Worm (Caenorhabditis elegans): ENCODE measurements around the gene EGAP1.1.
A peak's percentile ranks its signal among the peaks of the same experiment; 100 is the strongest.

The EGAP1.1 gene

ce11 chrIII:5940525-5940974 is 3.5 kb upstream of the EGAP1.1 start:
- TF ChIP-seq nhr-23 (tag; optimal IDR thresholded peaks at IDR 0.05) (no peak), lsy-2 (tag; optimal IDR thresholded peaks at IDR 0.05) (peak; percentile 25 to 70), F13H6.1 (tag; optimal IDR thresholded peaks at IDR 0.05) (peak; percentile 40), mdl-1 (tag; optimal IDR thresholded peaks at IDR 0.05) (peak; percentile 86 to 95), lin-11 (tag; optimal IDR thresholded peaks at IDR 0.05) (peak; percentile 78), mab-5 (tag; optimal IDR thresholded peaks at IDR 0.05) (peak; percentile 14), elt-1 (tag; optimal IDR thresholded peaks at IDR 0.05) (no peak), ama-1 (optimal IDR thresholded peaks at IDR 0.05) (peak; percentile 98), nhr-25 (tag; optimal IDR thresholded peaks at IDR 0.05) (peak; percentile 72), crh-2 (tag; optimal IDR thresholded peaks at IDR 0.05) (peak; percentile 63), peb-1 (tag; optimal IDR thresholded peaks at IDR 0.05) (peak; percentile 9), nhr-129 (tag; optimal IDR thresholded peaks at IDR 0.05) (peak; percentile 96), ztf-11 (tag; optimal IDR thresholded peaks at IDR 0.05) (no peak), nhr-11 (tag; optimal IDR thresholded peaks at IDR 0.05) (no peak), skn-1 (tag; optimal IDR thresholded peaks at IDR 0.05) (peak; percentile 56), blmp-1 (tag; optimal IDR thresholded peaks at IDR 0.05; ENCODE audit: insufficient read depth) (peak; percentile 68), ztf-1 (GFP tag; conservative IDR thresholded peaks at IDR 0.05) (0 out of 2 replicates have a peak, but pooled peaks have one; percentile 65), sma-9 (GFP tag; optimal IDR thresholded peaks at IDR 0.05) (peak; percentile 67), sma-9 (tag; optimal IDR thresholded peaks at IDR 0.05) (no peak), dmd-4 (tag; optimal IDR thresholded peaks at IDR 0.05) (no peak), sma-3 (GFP tag; optimal IDR thresholded peaks at IDR 0.05) (peak; percentile 56), fos-1 (tag; optimal IDR thresholded peaks at IDR 0.05) (peak; percentile 73), lin-13 (GFP tag; optimal IDR thresholded peaks at IDR 0.05) (peak; percentile 60), nhr-21 (tag; optimal IDR thresholded peaks at IDR 0.05) (peak; percentile 66), snpc-4 (tag; optimal IDR thresholded peaks at IDR 0.05) (peak; percentile 48), ztf-4 (tag; optimal IDR thresholded peaks at IDR 0.05) (peak; percentile 75), nhr-6 (tag; optimal IDR thresholded peaks at IDR 0.05) (no peak), unc-55 (GFP tag; optimal IDR thresholded peaks at IDR 0.05) (peak; percentile 75), C34F6.9 (tag; optimal IDR thresholded peaks at IDR 0.05) (peak; percentile 82), egl-27 (tag; optimal IDR thresholded peaks at IDR 0.05) (peak; percentile 52), unc-39 (tag; optimal IDR thresholded peaks at IDR 0.05) (no peak), gmeb-1 (tag; optimal IDR thresholded peaks at IDR 0.05) (peak; percentile 35), sem-4 (tag; optimal IDR thresholded peaks at IDR 0.05) (peak; percentile 80)

- peak; percentile 50 for TF ChIP-seq C34F6.9 (tag; optimal IDR thresholded peaks at IDR 0.05)
- TF ChIP-seq lsy-2 (tag; optimal IDR thresholded peaks at IDR 0.05): peak in 1 of 2 experiments; percentile 40
- TF ChIP-seq nhr-129 (tag; optimal IDR thresholded peaks at IDR 0.05): peak; percentile 74
- peak; percentile 29 for TF ChIP-seq unc-55 (GFP tag; optimal IDR thresholded peaks at IDR 0.05)
- TF ChIP-seq ama-1 (optimal IDR thresholded peaks at IDR 0.05): peak; percentile 73
- TF ChIP-seq crh-2 (tag; optimal IDR thresholded peaks at IDR 0.05): no peak
- TF ChIP-seq zag-1 (tag; optimal IDR thresholded peaks at IDR 0.05): no peak
These were observed 2.7 kb upstream of the EGAP1.1 start, which contains the start of gene ubq-1 for ce11 chrIII:5939453-5940296. Gene ubq-1 (plus strand): TSS chrIII:5940254.

- no peak for TF ChIP-seq nhr-12 (tag; optimal IDR thresholded peaks at IDR 0.05)
- TF ChIP-seq fos-1 (tag; optimal IDR thresholded peaks at IDR 0.05): peak; percentile 55
- peak; percentile 13 for TF ChIP-seq gmeb-1 (tag; optimal IDR thresholded peaks at IDR 0.05)
These were observed 1.9 kb upstream of the EGAP1.1 start for ce11 chrIII:5938790-5939452.

ce11 chrIII:5938013-5938412 is 993 bp upstream of the EGAP1.1 start:
- TF ChIP-seq F13H6.1 (tag; optimal IDR thresholded peaks at IDR 0.05) (peak; percentile 63), lsy-2 (tag; optimal IDR thresholded peaks at IDR 0.05) (peak in 1 of 2 experiments; percentile 75), dmd-4 (tag; optimal IDR thresholded peaks at IDR 0.05) (no peak), peb-1 (tag; optimal IDR thresholded peaks at IDR 0.05) (no peak), R02D3.7 (tag; optimal IDR thresholded peaks at IDR 0.05) (no peak), gmeb-1 (tag; optimal IDR thresholded peaks at IDR 0.05) (peak; percentile 54), nhr-25 (tag; optimal IDR thresholded peaks at IDR 0.05) (peak; percentile 95), unc-39 (tag; optimal IDR thresholded peaks at IDR 0.05) (no peak), ztf-4 (tag; optimal IDR thresholded peaks at IDR 0.05) (peak; percentile 64), nhr-129 (tag; optimal IDR thresholded peaks at IDR 0.05) (peak; percentile 98), nhr-21 (tag; optimal IDR thresholded peaks at IDR 0.05) (peak; percentile 95), blmp-1 (tag; optimal IDR thresholded peaks at IDR 0.05; ENCODE audit: insufficient read depth) (peak; percentile 82), sma-3 (GFP tag; optimal IDR thresholded peaks at IDR 0.05) (peak; percentile 90), unc-55 (GFP tag; optimal IDR thresholded peaks at IDR 0.05) (peak; percentile 86), nhr-6 (tag; optimal IDR thresholded peaks at IDR 0.05) (peak; percentile 65), alr-1 (tag; optimal IDR thresholded peaks at IDR 0.05) (no peak), nhr-23 (tag; optimal IDR thresholded peaks at IDR 0.05) (no peak), lin-11 (tag; optimal IDR thresholded peaks at IDR 0.05) (no peak), C34F6.9 (tag; optimal IDR thresholded peaks at IDR 0.05) (peak; percentile 66), nhr-77 (tag; optimal IDR thresholded peaks at IDR 0.05) (no peak), zag-1 (tag; optimal IDR thresholded peaks at IDR 0.05) (peak; percentile 28), skn-1 (tag; optimal IDR thresholded peaks at IDR 0.05) (no peak), snpc-4 (tag; optimal IDR thresholded peaks at IDR 0.05) (no peak), mab-5 (tag; optimal IDR thresholded peaks at IDR 0.05) (peak; percentile 39), ceh-82 (tag; optimal IDR thresholded peaks at IDR 0.05) (no peak), ceh-16 (tag; optimal IDR thresholded peaks at IDR 0.05) (peak; percentile 70), sma-9 (GFP tag; optimal IDR thresholded peaks at IDR 0.05) (peak; percentile 84), sma-9 (tag; optimal IDR thresholded peaks at IDR 0.05) (no peak), sem-4 (tag; optimal IDR thresholded peaks at IDR 0.05) (peak; percentile 71), egl-27 (tag; optimal IDR thresholded peaks at IDR 0.05) (peak; percentile 88)
